Worm (Caenorhabditis elegans): ENCODE measurements around the gene K08D8.9.

K08D8.9 gene

ce11 chrIV:12946488-12946887 lies 47.0 kb downstream of the K08D8.9 start, which contains the start of gene F55G11.1:
Gene F55G11.1, minus strand, starts transcription at chrIV:12946588.
- TF ChIP-seq klf-2 (GFP tag; conservative IDR thresholded peaks at IDR 0.05): no peak
- no peak for TF ChIP-seq flt-1 (GFP tag; IDR thresholded peaks at IDR 0.05)
- no peak for TF ChIP-seq med-1 (GFP tag; optimal IDR thresholded peaks at IDR 0.05; ENCODE audit: insufficient read depth)
- no peak for TF ChIP-seq ztf-23 (GFP tag; IDR thresholded peaks at IDR 0.05)
- TF ChIP-seq cog-1 (tag; optimal IDR thresholded peaks at IDR 0.05): no peak
- no peak for TF ChIP-seq T22C8.4 (GFP tag; IDR thresholded peaks at IDR 0.05)
- no peak for TF ChIP-seq tab-1 (GFP tag; IDR thresholded peaks at IDR 0.05)
- TF ChIP-seq ztf-29 (GFP tag; IDR thresholded peaks at IDR 0.05): no peak
- TF ChIP-seq ref-1 (GFP tag; conservative IDR thresholded peaks at IDR 0.05): no peak

- TF ChIP-seq cog-1 (tag; optimal IDR thresholded peaks at IDR 0.05) (no peak), ztf-23 (GFP tag; IDR thresholded peaks at IDR 0.05) (no peak), ztf-29 (GFP tag; IDR thresholded peaks at IDR 0.05) (no peak), tab-1 (GFP tag; IDR thresholded peaks at IDR 0.05) (no peak), flt-1 (GFP tag; IDR thresholded peaks at IDR 0.05) (no peak), klf-2 (GFP tag; conservative IDR thresholded peaks at IDR 0.05) (no peak), ref-1 (GFP tag; conservative IDR thresholded peaks at IDR 0.05) (no peak), med-1 (GFP tag; optimal IDR thresholded peaks at IDR 0.05; ENCODE audit: insufficient read depth) (no peak), T22C8.4 (GFP tag; IDR thresholded peaks at IDR 0.05) (no peak)
These were observed 49.0 kb downstream of the K08D8.9 start, which contains the start of gene F55G11.10 for ce11 chrIV:12948470-12948869. Gene F55G11.10, plus strand, starts transcription at chrIV:12948770.
